Fruit fly (Drosophila melanogaster) whole organism, embryonic: Measurements from ENCODE around the gene CG2875.

ENCODE experiments used
- Aef1 ChIP-seq: fragments of 200-800 bp; sonication (Bioruptor generic); IDR thresholded peaks from 3 replicates; pipeline ENCODE4 v1.3.6; 2022; ENCODE audit warnings: missing biosample characterization, missing genetic modification characterization
- Atf-2 ChIP-seq: fragments of 200-800 bp; sonication (Bioruptor generic); optimal IDR thresholded peaks from 2 replicates; lab custom pipeline; 2016; ENCODE audit warnings: missing biosample characterization, missing genetic modification characterization
- Atf6 ChIP-seq: fragments of 200-800 bp; sonication (Bioruptor generic); IDR thresholded peaks from 2 replicates; pipeline ENCODE4 v1.3.6; 2022; ENCODE audit warnings: missing biosample characterization, missing genetic modification characterization
- CG10147 ChIP-seq: fragments of 200-800 bp; sonication (Bioruptor generic); optimal IDR thresholded peaks from 2 replicates; lab custom pipeline; 2019; ENCODE audit warnings: missing biosample characterization, mild to moderate bottlenecking, missing genetic modification characterization, moderate library complexity
- CG10267 ChIP-seq: fragments of 200-800 bp; sonication (Bioruptor generic); optimal IDR thresholded peaks from 2 replicates; lab custom pipeline; 2018; ENCODE audit warnings: missing biosample characterization, mild to moderate bottlenecking, missing genetic modification characterization, moderate library complexity
- CG12219 ChIP-seq: fragments of 200-800 bp; sonication (Bioruptor generic); optimal IDR thresholded peaks from 3 replicates; lab custom pipeline; 2018; ENCODE audit warnings: missing biosample characterization, mild to moderate bottlenecking, missing genetic modification characterization
- CG13123 ChIP-seq: fragments of 200-800 bp; sonication (Bioruptor generic); optimal IDR thresholded peaks from 2 replicates; lab custom pipeline; 2016; ENCODE audit warnings: missing biosample characterization, missing genetic modification characterization
- CG14050 ChIP-seq: fragments of 200-800 bp; sonication (Bioruptor generic); IDR thresholded peaks from 3 replicates; pipeline ENCODE4 v1.3.6; 2022; ENCODE audit warnings: missing biosample characterization, missing genetic modification characterization
- CG15601 ChIP-seq: fragments of 200-800 bp; sonication (Bioruptor generic); optimal IDR thresholded peaks from 3 replicates; lab custom pipeline; 2019; ENCODE audit warnings: missing biosample characterization, mild to moderate bottlenecking, missing genetic modification characterization, moderate library complexity
- CG16813 ChIP-seq: fragments of 200-800 bp; sonication (Bioruptor generic); IDR thresholded peaks from 3 replicates; pipeline ENCODE4 v1.3.6; 2022; ENCODE audit warnings: missing biosample characterization, missing genetic modification characterization; ENCODE audit not compliant: partially characterized antibody
- CG17612 ChIP-seq: fragments of 200-800 bp; sonication (Bioruptor generic); IDR thresholded peaks from 2 replicates; pipeline ENCODE4 v1.3.6; 2022; ENCODE audit warnings: missing biosample characterization, missing genetic modification characterization
- CG3163 ChIP-seq: fragments of 200-800 bp; sonication (Bioruptor generic); optimal IDR thresholded peaks from 3 replicates; lab custom pipeline; 2016; ENCODE audit warnings: missing biosample characterization, missing genetic modification characterization
- CG5245 ChIP-seq: fragments of 200-800 bp; sonication (Bioruptor generic); optimal IDR thresholded peaks from 3 replicates; lab custom pipeline; 2016; ENCODE audit warnings: missing biosample characterization, missing genetic modification characterization
- CG6254 ChIP-seq: fragments of 200-800 bp; sonication (Bioruptor generic); optimal IDR thresholded peaks from 3 replicates; lab custom pipeline; 2017; ENCODE audit warnings: mild to moderate bottlenecking, missing biosample characterization, missing genetic modification reagents, missing genetic modification characterization
- CG6791 ChIP-seq: fragments of 200-800 bp; sonication (Bioruptor generic); IDR thresholded peaks from 3 replicates; pipeline ENCODE4 v1.3.6; 2022; ENCODE audit warnings: missing biosample characterization, missing genetic modification characterization; ENCODE audit not compliant: partially characterized antibody
- CG7745 ChIP-seq: fragments of 200-800 bp; sonication (Bioruptor generic); optimal IDR thresholded peaks from 2 replicates; lab custom pipeline; 2018; ENCODE audit warnings: missing biosample characterization, mild to moderate bottlenecking, missing genetic modification characterization, moderate library complexity
- CG7987 ChIP-seq: fragments of 200-800 bp; sonication (Bioruptor generic); optimal IDR thresholded peaks from 2 replicates; lab custom pipeline; 2018; ENCODE audit warnings: missing biosample characterization, mild to moderate bottlenecking, missing genetic modification characterization, moderate library complexity
- CG8281 ChIP-seq: fragments of 200-800 bp; sonication (Bioruptor generic); optimal IDR thresholded peaks from 2 replicates; lab custom pipeline; 2018; ENCODE audit warnings: missing biosample characterization, mild to moderate bottlenecking, missing genetic modification characterization, moderate library complexity
- CG8290 ChIP-seq, 3 experiments: fragments of 200-800 bp; sonication (Bioruptor generic); optimal IDR thresholded peaks; 2 replicates each; lab custom pipeline; 2016 to 2019; ENCODE audit warnings: missing biosample characterization in 3 of 3, missing genetic modification characterization in 3 of 3, mild to moderate bottlenecking in 2 of 3, moderate library complexity in 1 of 3
- CG8388 ChIP-seq: fragments of 200-800 bp; sonication (Bioruptor generic); optimal IDR thresholded peaks from 2 replicates; lab custom pipeline; 2019; ENCODE audit warnings: missing biosample characterization, mild to moderate bottlenecking, missing genetic modification characterization, moderate library complexity
- CG9876 ChIP-seq: fragments of 200-800 bp; sonication (Bioruptor generic); optimal IDR thresholded peaks from 2 replicates; lab custom pipeline; 2016; ENCODE audit warnings: missing biosample characterization, missing genetic modification characterization
- CG9932 ChIP-seq: fragments of 200-800 bp; sonication (Bioruptor generic); IDR thresholded peaks from 2 replicates; pipeline ENCODE4 v1.3.6; 2022; ENCODE audit warnings: missing biosample characterization, missing genetic modification characterization
- CTCF ChIP-seq: fragments of 200-800 bp; sonication (Bioruptor generic); optimal IDR thresholded peaks from 2 replicates; lab custom pipeline; 2017; ENCODE audit warnings: missing biosample characterization, mild to moderate bottlenecking, missing genetic modification characterization, moderate library complexity
- Eip74EF ChIP-seq, 2 experiments: fragments of 200-800 bp in 1 of 2; fragments of >200 bp in 1 of 2; sonication (Bioruptor generic) in 1 of 2; optimal IDR thresholded peaks; 2 replicates each; lab custom pipeline; 2017 to 2019; ENCODE audit warnings: missing biosample characterization in 2 of 2, missing genetic modification characterization in 2 of 2, mild to moderate bottlenecking in 1 of 2, moderate library complexity in 1 of 2
- HmgD ChIP-seq: fragments of 200-800 bp; sonication (Bioruptor generic); optimal IDR thresholded peaks from 3 replicates; lab custom pipeline; 2016; ENCODE audit warnings: missing biosample characterization, missing genetic modification characterization
- HmgZ ChIP-seq: fragments of 200-800 bp; sonication (Bioruptor generic); optimal IDR thresholded peaks from 2 replicates; lab custom pipeline; 2018; ENCODE audit warnings: missing biosample characterization, mild to moderate bottlenecking, missing genetic modification characterization
- NFAT ChIP-seq: fragments of 200-800 bp; sonication (Bioruptor generic); IDR thresholded peaks from 2 replicates; pipeline ENCODE4 v1.3.6; 2022; ENCODE audit warnings: missing biosample characterization, missing genetic modification characterization
- Nf-YC ChIP-seq: fragments of 200-800 bp; optimal IDR thresholded peaks from 3 replicates; lab custom pipeline; 2019; ENCODE audit warnings: missing biosample characterization, mild to moderate bottlenecking, missing genetic modification characterization, moderate library complexity
- bigmax ChIP-seq: fragments of 200-800 bp; sonication (Bioruptor generic); optimal IDR thresholded peaks from 2 replicates; lab custom pipeline; 2018; ENCODE audit warnings: missing biosample characterization, mild to moderate bottlenecking, missing genetic modification characterization
- br ChIP-seq: fragments of >200 bp; optimal IDR thresholded peaks from 2 replicates; lab custom pipeline; 2017
- btn ChIP-seq: fragments of 200-800 bp; sonication (Bioruptor generic); optimal IDR thresholded peaks from 2 replicates; lab custom pipeline; 2016; ENCODE audit warnings: missing biosample characterization, missing genetic modification characterization
- chif ChIP-seq, 2 experiments: fragments of 200-800 bp; sonication (Bioruptor generic); optimal IDR thresholded peaks; 3 replicates each; lab custom pipeline; 2016; ENCODE audit warnings: missing biosample characterization in 2 of 2, missing genetic modification characterization in 2 of 2
- crol ChIP-seq: fragments of 200-800 bp; sonication (Bioruptor generic); IDR thresholded peaks from 2 replicates; pipeline ENCODE4 v1.3.6; 2022; ENCODE audit warnings: missing biosample characterization, missing genetic modification characterization
- dm ChIP-seq: fragments of 200-800 bp; sonication (Bioruptor generic); optimal IDR thresholded peaks from 3 replicates; lab custom pipeline; 2016; ENCODE audit warnings: missing biosample characterization, missing genetic modification characterization
- ewg ChIP-seq: fragments of 200-800 bp; sonication (Bioruptor generic); optimal IDR thresholded peaks from 3 replicates; lab custom pipeline; 2017; ENCODE audit warnings: mild to moderate bottlenecking, missing biosample characterization, missing genetic modification reagents, missing genetic modification characterization
- fd102C ChIP-seq: fragments of 200-800 bp; sonication (Bioruptor generic); optimal IDR thresholded peaks from 2 replicates; lab custom pipeline; 2018; ENCODE audit warnings: missing biosample characterization, mild to moderate bottlenecking, missing genetic modification characterization, moderate library complexity
- fu2 ChIP-seq: fragments of 200-800 bp; sonication (Bioruptor generic); optimal IDR thresholded peaks from 2 replicates; lab custom pipeline; 2016; ENCODE audit warnings: missing biosample characterization, missing genetic modification characterization
- gem ChIP-seq: fragments of 200-800 bp; sonication (Bioruptor generic); optimal IDR thresholded peaks from 2 replicates; lab custom pipeline; 2019; ENCODE audit warnings: missing biosample characterization, mild to moderate bottlenecking, missing genetic modification characterization, moderate library complexity
- gfzf ChIP-seq: fragments of 200-800 bp; sonication (Bioruptor generic); optimal IDR thresholded peaks from 2 replicates; lab custom pipeline; 2016; ENCODE audit warnings: missing biosample characterization, mild to moderate bottlenecking, missing genetic modification characterization, moderate library complexity
- hbn ChIP-seq: fragments of 200-800 bp; sonication (Bioruptor generic); IDR thresholded peaks from 2 replicates; pipeline ENCODE4 v1.3.6; 2022; ENCODE audit warnings: missing biosample characterization, missing genetic modification characterization; ENCODE audit not compliant: partially characterized antibody
- hkb ChIP-seq, 2 experiments: fragments of 200-800 bp in 1 of 2; fragments of >200 bp in 1 of 2; sonication (Bioruptor generic) in 1 of 2; IDR thresholded peaks in 1 of 2; optimal IDR thresholded peaks in 1 of 2; 2 replicates each; pipeline versions ENCODE4 v1.3.6 to Lab custom; 2017 to 2022; ENCODE audit warnings: missing biosample characterization in 1 of 2, missing genetic modification characterization in 1 of 2
- phol ChIP-seq: fragments of 200-800 bp; sonication (Bioruptor generic); optimal IDR thresholded peaks from 3 replicates; lab custom pipeline; 2018; ENCODE audit warnings: missing biosample characterization, mild to moderate bottlenecking, missing genetic modification characterization, moderate library complexity
- pnt ChIP-seq: fragments of 200-800 bp; sonication (Bioruptor generic); optimal IDR thresholded peaks from 3 replicates; lab custom pipeline; 2016; ENCODE audit warnings: missing biosample characterization, missing genetic modification characterization
- prd ChIP-seq, 3 experiments: fragments of >200 bp in 2 of 3; fragments of 200-800 bp in 1 of 3; sonication (Bioruptor generic) in 1 of 3; optimal IDR thresholded peaks in 2 of 3; IDR thresholded peaks in 1 of 3; 2 replicates in 2 of 3; 3 replicates in 1 of 3; pipeline versions ENCODE4 v1.3.6 to Lab custom; 2017 to 2022; ENCODE audit warnings: missing biosample characterization in 1 of 3, missing genetic modification characterization in 1 of 3
- pzg ChIP-seq: fragments of 200-800 bp; sonication (Bioruptor generic); optimal IDR thresholded peaks from 3 replicates; lab custom pipeline; 2018; ENCODE audit warnings: missing biosample characterization, mild to moderate bottlenecking, missing genetic modification characterization, moderate library complexity
- row ChIP-seq: fragments of 200-800 bp; sonication (Bioruptor generic); IDR thresholded peaks from 3 replicates; pipeline ENCODE4 v1.3.6; 2022; ENCODE audit warnings: missing biosample characterization, missing genetic modification characterization
- sr ChIP-seq: fragments of 200-800 bp; sonication (Bioruptor generic); IDR thresholded peaks from 3 replicates; pipeline ENCODE4 v1.3.6; 2022; ENCODE audit warnings: missing biosample characterization, missing genetic modification characterization
- unpg ChIP-seq: fragments of 200-800 bp; sonication (Bioruptor generic); optimal IDR thresholded peaks from 3 replicates; lab custom pipeline; 2018; ENCODE audit warnings: missing biosample characterization, mild to moderate bottlenecking, missing genetic modification characterization, moderate library complexity

The CG2875 gene

DNA sequence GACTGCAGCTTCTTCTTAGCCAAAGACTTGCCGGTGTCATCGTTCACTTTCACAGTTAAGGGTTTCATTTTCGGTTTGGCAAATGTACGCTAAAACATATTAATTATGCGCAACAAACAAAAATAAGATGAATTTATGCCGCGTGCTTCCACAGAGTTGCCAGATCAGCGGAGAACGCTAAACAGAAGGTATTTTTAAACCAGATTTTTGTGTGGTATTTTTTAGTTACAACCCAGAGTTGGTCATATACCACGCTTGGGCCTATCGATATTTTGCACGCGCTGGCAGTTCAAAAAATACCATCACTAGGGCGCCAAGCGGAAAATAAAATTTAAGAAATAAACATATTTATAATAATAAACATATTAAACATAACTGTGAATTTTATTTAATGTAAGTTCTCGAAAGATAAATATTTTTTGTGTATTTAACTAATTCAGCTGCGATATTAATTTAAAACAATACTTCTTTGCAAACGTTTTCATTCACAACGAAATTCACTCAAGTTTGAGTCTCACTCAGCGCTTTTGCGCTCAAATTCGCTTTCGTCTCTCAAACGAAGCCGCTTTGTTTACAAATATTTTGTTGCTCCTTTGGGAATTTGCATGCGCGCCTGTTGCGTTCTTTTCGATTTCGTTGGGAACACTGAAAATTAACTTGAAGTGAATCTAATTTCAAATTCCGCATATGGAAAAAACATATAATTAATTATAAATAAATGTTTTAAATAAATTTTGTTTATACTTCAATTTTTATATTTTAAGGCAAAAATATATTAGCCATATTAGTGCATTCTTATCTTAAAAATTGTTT lies at the start of gene CG2875 (continued):
- TF ChIP-seq gem (peak; percentile 15), CG8281 (tag; lab: Kevin White, UChicago) (no peak), dm (GFP tag; lab: Kevin White, UChicago) (peak; percentile 89), ewg (GFP tag; lab: Kevin White, UChicago) (no peak), pnt (GFP tag; lab: Kevin White, UChicago) (no peak), crol (GFP tag; lab: Robert Waterston, UW) (no peak), phol (tag; lab: Kevin White, UChicago) (peak; percentile 20), CG5245 (no peak), Nf-YC (tag; lab: Kevin White, UChicago) (no peak), prd (optimal IDR thresholded peaks at IDR 0.05; lab: Kevin White, UChicago) (no peak), prd (GFP tag; IDR thresholded peaks at IDR 0.05; lab: Robert Waterston, UW) (no peak), bigmax (no peak), HmgD (GFP tag; lab: Kevin White, UChicago) (peak; percentile 11), Atf-2 (no peak), CG9932 (GFP tag; lab: Robert Waterston, UW) (0 out of 2 replicates have a peak, but pooled peaks have one; percentile 6), pzg (peak; percentile 88), HmgZ (peak; percentile 17), CG10267 (peak; percentile 13), hkb (optimal IDR thresholded peaks at IDR 0.05; lab: Kevin White, UChicago) (no peak), hkb (GFP tag; IDR thresholded peaks at IDR 0.05; lab: Robert Waterston, UW) (no peak), Aef1 (no peak), gfzf (GFP tag; lab: Kevin White, UChicago) (peak; percentile 86), NFAT (GFP tag; lab: Robert Waterston, UW) (no peak), CG3163 (GFP tag; lab: Kevin White, UChicago) (no peak), CTCF (GFP tag; lab: Kevin White, UChicago) (no peak), Atf6 (GFP tag; lab: Robert Waterston, UW) (no peak), fd102C (GFP tag; lab: Kevin White, UChicago) (no peak), btn (GFP tag; lab: Kevin White, UChicago) (no peak), CG14050 (no peak), CG7987 (GFP tag; lab: Kevin White, UChicago) (no peak), CG12219 (GFP tag; lab: Kevin White, UChicago) (no peak), row (GFP tag; lab: Robert Waterston, UW) (peak; percentile 25; the same call in 2 of the 3 replicates), CG7745 (tag; lab: Kevin White, UChicago) (no peak), CG13123 (GFP tag; lab: Kevin White, UChicago) (no peak), CG8290 (GFP tag; optimal IDR thresholded peaks at IDR 0.05; lab: Kevin White, UChicago) (no peak), CG8290 (tag; optimal IDR thresholded peaks at IDR 0.05; lab: Kevin White, UChicago) (peak in 1 of 2 experiments; percentile 32), CG17612 (GFP tag; lab: Robert Waterston, UW) (no peak), fu2 (GFP tag; lab: Kevin White, UChicago) (no peak), hbn (GFP tag; lab: Robert Waterston, UW) (peak; percentile 65), CG10147 (GFP tag; lab: Kevin White, UChicago) (no peak), CG8388 (GFP tag; lab: Kevin White, UChicago) (no peak), CG9876 (GFP tag; lab: Kevin White, UChicago) (no peak), sr (GFP tag; lab: Robert Waterston, UW) (no peak), br (lab: Kevin White, UChicago) (no peak), CG16813 (GFP tag; lab: Robert Waterston, UW) (peak; percentile 71), chif (GFP tag; optimal IDR thresholded peaks at IDR 0.05; lab: Kevin White, UChicago) (no peak), CG6791 (GFP tag; lab: Robert Waterston, UW) (peak; percentile 76), CG15601 (tag; lab: Kevin White, UChicago) (peak; percentile 1), CG6254 (no peak), Eip74EF (GFP tag; optimal IDR thresholded peaks at IDR 0.05; lab: Kevin White, UChicago) (peak in 1 of 2 experiments; percentile 68), unpg (GFP tag; lab: Kevin White, UChicago) (no peak)
